Fruit fly (Drosophila melanogaster) whole organism, embryonic: Measurements from ENCODE around the gene dnc.
A peak's percentile ranks its signal among the peaks of the same experiment; 100 is the strongest.

Source experiments
- Atf6 ChIP-seq: fragments of 200-800 bp; sonication (Bioruptor generic); IDR thresholded peaks from 2 replicates; pipeline ENCODE4 v1.3.6; 2022; ENCODE audit warnings: missing biosample characterization, missing genetic modification characterization
- Blimp-1 ChIP-seq: fragments of 200-800 bp; sonication (Bioruptor generic); optimal IDR thresholded peaks from 3 replicates; lab custom pipeline; 2018; ENCODE audit warnings: missing biosample characterization, missing genetic modification characterization, mild to moderate bottlenecking, moderate library complexity, missing genetic modification reagents
- CG11456 ChIP-seq: fragments of 200-800 bp; sonication (Bioruptor generic); IDR thresholded peaks from 3 replicates; pipeline ENCODE4 v1.3.6; 2022; ENCODE audit warnings: missing biosample characterization, missing genetic modification characterization
- CG1603 ChIP-seq: fragments of 200-800 bp; sonication (Bioruptor generic); optimal IDR thresholded peaks from 2 replicates; lab custom pipeline; 2019; ENCODE audit warnings: missing biosample characterization, mild to moderate bottlenecking, missing genetic modification characterization, moderate library complexity
- CG17385 ChIP-seq: fragments of 200-800 bp; sonication (Bioruptor generic); optimal IDR thresholded peaks from 3 replicates; lab custom pipeline; 2018; ENCODE audit warnings: missing biosample characterization, mild to moderate bottlenecking, missing genetic modification characterization
- CG17568 ChIP-seq: fragments of 200-800 bp; sonication (Bioruptor generic); optimal IDR thresholded peaks from 2 replicates; lab custom pipeline; 2018; ENCODE audit warnings: missing biosample characterization, mild to moderate bottlenecking, missing genetic modification characterization, moderate library complexity
- CG18011 ChIP-seq: fragments of 200-800 bp; sonication (Bioruptor generic); optimal IDR thresholded peaks from 2 replicates; lab custom pipeline; 2017; ENCODE audit warnings: missing biosample characterization, missing genetic modification characterization, mild to moderate bottlenecking, moderate library complexity, missing genotype
- CG18476 ChIP-seq: fragments of 200-800 bp; sonication (Bioruptor generic); optimal IDR thresholded peaks from 2 replicates; lab custom pipeline; 2016; ENCODE audit warnings: missing biosample characterization, mild to moderate bottlenecking, missing genetic modification characterization
- CG2116 ChIP-seq: fragments of 200-800 bp; sonication (Bioruptor generic); optimal IDR thresholded peaks from 3 replicates; lab custom pipeline; 2018; ENCODE audit warnings: missing biosample characterization, mild to moderate bottlenecking, missing genetic modification characterization
- CG2712 ChIP-seq: fragments of 200-800 bp; optimal IDR thresholded peaks from 3 replicates; lab custom pipeline; 2019; ENCODE audit warnings: missing biosample characterization, mild to moderate bottlenecking, missing genetic modification characterization, moderate library complexity
- CG2875 ChIP-seq: fragments of 200-800 bp; sonication (Bioruptor generic); optimal IDR thresholded peaks from 2 replicates; lab custom pipeline; 2017; ENCODE audit warnings: missing biosample characterization, mild to moderate bottlenecking, missing genetic modification characterization, missing genetic modification reagents
- CG3407 ChIP-seq: fragments of 200-800 bp; sonication (Bioruptor generic); optimal IDR thresholded peaks from 2 replicates; lab custom pipeline; 2018; ENCODE audit warnings: missing biosample characterization, mild to moderate bottlenecking, missing genetic modification characterization
- CG3838 ChIP-seq: fragments of 200-800 bp; sonication (Bioruptor generic); optimal IDR thresholded peaks from 3 replicates; lab custom pipeline; 2016; ENCODE audit warnings: missing biosample characterization, missing genetic modification characterization
- CG4424 ChIP-seq: fragments of 200-800 bp; sonication (Bioruptor generic); optimal IDR thresholded peaks from 3 replicates; lab custom pipeline; 2016; ENCODE audit warnings: missing biosample characterization, missing genetic modification characterization
- CG6683 ChIP-seq: fragments of 200-800 bp; sonication (Bioruptor generic); optimal IDR thresholded peaks from 2 replicates; lab custom pipeline; 2017; ENCODE audit warnings: missing biosample characterization, mild to moderate bottlenecking, missing genetic modification characterization, missing genetic modification reagents
- CG7372 ChIP-seq: fragments of 200-800 bp; sonication (Bioruptor generic); IDR thresholded peaks from 2 replicates; pipeline ENCODE4 v1.3.6; 2022; ENCODE audit warnings: missing biosample characterization, missing genetic modification characterization
- CG7745 ChIP-seq: fragments of 200-800 bp; sonication (Bioruptor generic); optimal IDR thresholded peaks from 2 replicates; lab custom pipeline; 2018; ENCODE audit warnings: missing biosample characterization, mild to moderate bottlenecking, missing genetic modification characterization, moderate library complexity
- CG8478 ChIP-seq: fragments of >200 bp; optimal IDR thresholded peaks from 2 replicates; lab custom pipeline; 2018
- CG9609 ChIP-seq: fragments of 200-800 bp; sonication (Bioruptor generic); optimal IDR thresholded peaks from 3 replicates; lab custom pipeline; 2016; ENCODE audit warnings: missing biosample characterization, missing genetic modification characterization
- CrebB ChIP-seq: fragments of 200-800 bp; sonication (Bioruptor generic); optimal IDR thresholded peaks from 3 replicates; lab custom pipeline; 2018; ENCODE audit warnings: missing biosample characterization, mild to moderate bottlenecking, missing genetic modification characterization
- Fer3 ChIP-seq: fragments of 200-800 bp; sonication (Bioruptor generic); optimal IDR thresholded peaks from 2 replicates; lab custom pipeline; 2018; ENCODE audit warnings: missing biosample characterization, mild to moderate bottlenecking, missing genetic modification characterization, moderate library complexity
- Hr78 ChIP-seq, 2 experiments: fragments of 200-800 bp in 1 of 2; fragments of >200 bp in 1 of 2; sonication (Bioruptor generic) in 1 of 2; optimal IDR thresholded peaks; 2 replicates each; lab custom pipeline; 2017 to 2019; ENCODE audit warnings: missing biosample characterization in 2 of 2, missing genetic modification characterization in 2 of 2, mild to moderate bottlenecking in 1 of 2, moderate library complexity in 1 of 2
- NC2α ChIP-seq: fragments of 200-800 bp; sonication (Bioruptor generic); optimal IDR thresholded peaks from 2 replicates; lab custom pipeline; 2016; ENCODE audit warnings: missing biosample characterization, missing genetic modification characterization
- NFAT ChIP-seq: fragments of 200-800 bp; sonication (Bioruptor generic); IDR thresholded peaks from 2 replicates; pipeline ENCODE4 v1.3.6; 2022; ENCODE audit warnings: missing biosample characterization, missing genetic modification characterization
- Neu2 ChIP-seq: fragments of 200-800 bp; sonication (Bioruptor generic); optimal IDR thresholded peaks from 3 replicates; lab custom pipeline; 2016; ENCODE audit warnings: missing biosample characterization, missing genetic modification characterization, borderline replicate concordance
- PHDP ChIP-seq: fragments of 200-800 bp; sonication (Bioruptor generic); optimal IDR thresholded peaks from 3 replicates; lab custom pipeline; 2018; ENCODE audit warnings: missing biosample characterization, mild to moderate bottlenecking, missing genetic modification characterization, moderate library complexity
- Ptx1 ChIP-seq: fragments of 200-800 bp; sonication (Bioruptor generic); IDR thresholded peaks from 2 replicates; pipeline ENCODE4 v1.3.6; 2022; ENCODE audit warnings: missing biosample characterization, missing genetic modification characterization
- Sox100B ChIP-seq: fragments of 200-800 bp; sonication (Bioruptor generic); optimal IDR thresholded peaks from 3 replicates; lab custom pipeline; 2018; ENCODE audit warnings: missing biosample characterization, mild to moderate bottlenecking, missing genetic modification characterization
- Spps ChIP-seq: fragments of 200-800 bp; sonication (Bioruptor generic); optimal IDR thresholded peaks from 2 replicates; lab custom pipeline; 2018; ENCODE audit warnings: missing biosample characterization, mild to moderate bottlenecking, missing genetic modification characterization
- TFAM ChIP-seq: fragments of 200-800 bp; sonication (Bioruptor generic); optimal IDR thresholded peaks from 2 replicates; lab custom pipeline; 2017; ENCODE audit warnings: missing biosample characterization, missing genetic modification characterization, inconsistent platforms
- YL-1 ChIP-seq: fragments of 200-800 bp; sonication (Bioruptor generic); optimal IDR thresholded peaks from 3 replicates; lab custom pipeline; 2017; ENCODE audit warnings: missing biosample characterization, mild to moderate bottlenecking, missing genetic modification characterization
- ato ChIP-seq: fragments of 200-800 bp; sonication (Bioruptor generic); IDR thresholded peaks from 2 replicates; pipeline ENCODE4 v1.3.6; 2022; ENCODE audit warnings: missing biosample characterization, missing genetic modification characterization; ENCODE audit not compliant: partially characterized antibody
- ci ChIP-seq: fragments of 200-800 bp; sonication (Bioruptor generic); IDR thresholded peaks from 3 replicates; pipeline ENCODE4 v1.3.6; 2022; ENCODE audit warnings: missing biosample characterization, missing genetic modification characterization
- crp ChIP-seq, 2 experiments: fragments of 200-800 bp; sonication (Bioruptor generic); optimal IDR thresholded peaks; 2 replicates in 1 of 2; 3 replicates in 1 of 2; lab custom pipeline; 2017; ENCODE audit warnings: missing biosample characterization in 2 of 2, missing genetic modification characterization in 2 of 2, mild to moderate bottlenecking in 1 of 2, moderate library complexity in 1 of 2
- disco-r ChIP-seq: fragments of 200-800 bp; sonication (Bioruptor generic); optimal IDR thresholded peaks from 2 replicates; lab custom pipeline; 2016; ENCODE audit warnings: missing biosample characterization, missing genetic modification characterization
- en ChIP-seq: fragments of 200-800 bp; sonication (Bioruptor generic); optimal IDR thresholded peaks from 2 replicates; lab custom pipeline; 2016; ENCODE audit warnings: missing biosample characterization, missing genetic modification characterization
- jumu ChIP-seq: fragments of 200-800 bp; sonication (Bioruptor generic); optimal IDR thresholded peaks from 3 replicates; lab custom pipeline; 2016; ENCODE audit warnings: missing biosample characterization, missing genetic modification characterization
- klu ChIP-seq: fragments of 200-800 bp; sonication (Bioruptor generic); IDR thresholded peaks from 2 replicates; pipeline ENCODE4 v1.3.6; 2022; ENCODE audit warnings: missing biosample characterization, missing genetic modification characterization
- lola ChIP-seq, 3 experiments: fragments of >200 bp in 2 of 3; fragments of 200-800 bp in 1 of 3; sonication (Bioruptor generic) in 1 of 3; optimal IDR thresholded peaks; 2 replicates each; lab custom pipeline; 2017 to 2019; ENCODE audit warnings: missing biosample characterization in 3 of 3, missing genetic modification characterization in 3 of 3, mild to moderate bottlenecking in 1 of 3, moderate library complexity in 1 of 3
- nau ChIP-seq: fragments of 200-800 bp; sonication (Bioruptor generic); optimal IDR thresholded peaks from 3 replicates; lab custom pipeline; 2017; ENCODE audit warnings: missing biosample characterization, mild to moderate bottlenecking, missing genetic modification characterization, missing genetic modification reagents
- peb ChIP-seq: fragments of 200-800 bp; sonication (Bioruptor generic); IDR thresholded peaks from 2 replicates; pipeline ENCODE4 v1.3.6; 2022; ENCODE audit warnings: missing biosample characterization, missing genetic modification characterization
- phol ChIP-seq: fragments of 200-800 bp; sonication (Bioruptor generic); optimal IDR thresholded peaks from 3 replicates; lab custom pipeline; 2018; ENCODE audit warnings: missing biosample characterization, mild to moderate bottlenecking, missing genetic modification characterization, moderate library complexity
- ro ChIP-seq: fragments of 200-800 bp; sonication (Bioruptor generic); IDR thresholded peaks from 2 replicates; pipeline ENCODE4 v1.3.6; 2022; ENCODE audit warnings: missing biosample characterization, missing genetic modification characterization
- sima ChIP-seq: fragments of 200-800 bp; sonication (Bioruptor generic); optimal IDR thresholded peaks from 2 replicates; lab custom pipeline; 2016; ENCODE audit warnings: missing biosample characterization, missing genetic modification characterization
- slbo ChIP-seq: fragments of 200-800 bp; sonication (Bioruptor generic); IDR thresholded peaks from 2 replicates; pipeline ENCODE4 v1.3.6; 2022; ENCODE audit warnings: missing biosample characterization, missing genetic modification characterization
- twi ChIP-seq: fragments of 200-800 bp; optimal IDR thresholded peaks from 2 replicates; lab custom pipeline; 2019; ENCODE audit warnings: missing biosample characterization, mild to moderate bottlenecking, missing genetic modification characterization, moderate library complexity
- usp ChIP-seq: fragments of >200 bp; optimal IDR thresholded peaks from 2 replicates; lab custom pipeline; 2017; ENCODE audit warnings: missing biosample characterization, missing genetic modification characterization
- wdn ChIP-seq: fragments of 200-800 bp; sonication (Bioruptor generic); IDR thresholded peaks from 2 replicates; pipeline ENCODE4 v1.3.6; 2022; ENCODE audit warnings: missing biosample characterization, missing genetic modification characterization
- zfh1 ChIP-seq: fragments of 200-800 bp; sonication (Bioruptor generic); IDR thresholded peaks from 3 replicates; pipeline ENCODE4 v1.3.6; 2022; ENCODE audit warnings: missing biosample characterization, missing genetic modification characterization

The dnc gene

dm6 chrX:3255569-3256309 is 79.5 kb downstream of the dnc start (continued):
- TF ChIP-seq jumu (GFP tag; lab: Kevin White, UChicago) (peak; percentile 86), CG7745 (tag; lab: Kevin White, UChicago) (no peak), CG18011 (GFP tag; lab: Kevin White, UChicago) (peak; percentile 89), slbo (GFP tag; lab: Robert Waterston, UW) (peak; percentile 94), CG2116 (GFP tag; lab: Kevin White, UChicago) (peak; percentile 68), wdn (GFP tag; lab: Robert Waterston, UW) (peak; percentile 90), lola (GFP tag; optimal IDR thresholded peaks at IDR 0.05; lab: Kevin White, UChicago) (peak in 1 of 3 experiments; percentile 82), CG3838 (GFP tag; lab: Kevin White, UChicago) (peak; percentile 84), Neu2 (GFP tag; lab: Kevin White, UChicago) (peak; percentile 79), Atf6 (GFP tag; lab: Robert Waterston, UW) (peak; percentile 96), Ptx1 (GFP tag; lab: Robert Waterston, UW) (peak; percentile 94), NFAT (GFP tag; lab: Robert Waterston, UW) (peak; percentile 86), Fer3 (tag; lab: Kevin White, UChicago) (peak; percentile 95), phol (peak; percentile 96), CG4424 (peak; percentile 97), NC2α (GFP tag; lab: Kevin White, UChicago) (peak; percentile 84), klu (GFP tag; lab: Robert Waterston, UW) (peak; percentile 92), CG17568 (GFP tag; lab: Kevin White, UChicago) (peak; percentile 86), zfh1 (GFP tag; lab: Robert Waterston, UW) (no peak; the same call in 1 of the 3 replicates), TFAM (GFP tag; lab: Kevin White, UChicago) (no peak), CG6683 (GFP tag; lab: Kevin White, UChicago) (peak; percentile 95), CG2875 (GFP tag; lab: Kevin White, UChicago) (peak; percentile 90), CG9609 (GFP tag; lab: Kevin White, UChicago) (peak; percentile 94), disco-r (GFP tag; lab: Kevin White, UChicago) (peak; percentile 92), CG17385 (peak; percentile 93), Sox100B (GFP tag; lab: Kevin White, UChicago) (peak; percentile 99), ci (peak; percentile 90), en (peak; percentile 81), Hr78 (GFP tag; optimal IDR thresholded peaks at IDR 0.05; lab: Kevin White, UChicago) (peak in 1 of 2 experiments; percentile 51), Blimp-1 (GFP tag; lab: Kevin White, UChicago) (peak; percentile 91), Spps (tag; lab: Kevin White, UChicago) (peak; percentile 74), PHDP (tag; lab: Kevin White, UChicago) (peak; percentile 96), usp (GFP tag; lab: Kevin White, UChicago) (no peak), sima (GFP tag; lab: Kevin White, UChicago) (no peak), crp (GFP tag; optimal IDR thresholded peaks at IDR 0.05; lab: Kevin White, UChicago) (peak in 1 of 2 experiments; percentile 67), CG1603 (tag; lab: Kevin White, UChicago) (peak; percentile 46), twi (no peak), CrebB (tag; lab: Kevin White, UChicago) (peak; percentile 87), CG3407 (GFP tag; lab: Kevin White, UChicago) (peak; percentile 88), CG2712 (tag; lab: Kevin White, UChicago) (peak; percentile 88), CG18476 (GFP tag; lab: Kevin White, UChicago) (peak; percentile 96), YL-1 (GFP tag; lab: Kevin White, UChicago) (peak; percentile 78), nau (GFP tag; lab: Kevin White, UChicago) (peak; percentile 95), ato (no peak), CG11456 (GFP tag; lab: Robert Waterston, UW) (peak; percentile 92), peb (GFP tag; lab: Robert Waterston, UW) (peak; percentile 81), CG8478 (lab: Kevin White, UChicago) (no peak), ro (peak; percentile 67), CG7372 (GFP tag; lab: Robert Waterston, UW) (peak; percentile 91)
